Fruit fly (Drosophila melanogaster): ENCODE measurements around the gene Twdlalpha.

Gene Twdlalpha

DNA sequence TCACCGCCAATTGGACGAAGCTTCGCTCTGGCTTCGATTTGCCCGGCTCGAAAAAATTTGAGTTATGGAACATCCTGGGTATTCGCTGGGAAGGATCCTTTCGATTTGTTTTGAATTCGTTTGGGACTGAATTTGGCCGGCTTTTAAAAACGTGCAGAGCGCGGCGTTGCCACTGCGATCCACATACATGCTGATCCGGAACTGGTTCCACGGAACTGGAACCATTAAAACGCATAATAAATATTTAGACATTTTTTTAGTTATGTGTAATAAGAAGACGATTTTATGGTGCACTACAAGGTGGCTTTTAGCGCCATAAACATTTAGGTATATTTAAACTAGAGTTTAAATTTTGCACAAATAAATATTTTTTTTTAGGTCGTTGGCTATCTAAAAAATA lies 48.4 kb downstream of the Twdlalpha start, which contains the start of gene Rrp45:
Gene Rrp45 (minus strand): TSS at position 209 of the 400 bp plus-strand sequence.
- peak; percentile 29 for TF ChIP-seq woc (GFP tag; optimal IDR thresholded peaks at IDR 0.05)
- TF ChIP-seq Jra (GFP tag; optimal IDR thresholded peaks at IDR 0.05) = no peak
- TF ChIP-seq Myc (optimal IDR thresholded peaks at IDR 0.05) = peak; percentile 26

DNA sequence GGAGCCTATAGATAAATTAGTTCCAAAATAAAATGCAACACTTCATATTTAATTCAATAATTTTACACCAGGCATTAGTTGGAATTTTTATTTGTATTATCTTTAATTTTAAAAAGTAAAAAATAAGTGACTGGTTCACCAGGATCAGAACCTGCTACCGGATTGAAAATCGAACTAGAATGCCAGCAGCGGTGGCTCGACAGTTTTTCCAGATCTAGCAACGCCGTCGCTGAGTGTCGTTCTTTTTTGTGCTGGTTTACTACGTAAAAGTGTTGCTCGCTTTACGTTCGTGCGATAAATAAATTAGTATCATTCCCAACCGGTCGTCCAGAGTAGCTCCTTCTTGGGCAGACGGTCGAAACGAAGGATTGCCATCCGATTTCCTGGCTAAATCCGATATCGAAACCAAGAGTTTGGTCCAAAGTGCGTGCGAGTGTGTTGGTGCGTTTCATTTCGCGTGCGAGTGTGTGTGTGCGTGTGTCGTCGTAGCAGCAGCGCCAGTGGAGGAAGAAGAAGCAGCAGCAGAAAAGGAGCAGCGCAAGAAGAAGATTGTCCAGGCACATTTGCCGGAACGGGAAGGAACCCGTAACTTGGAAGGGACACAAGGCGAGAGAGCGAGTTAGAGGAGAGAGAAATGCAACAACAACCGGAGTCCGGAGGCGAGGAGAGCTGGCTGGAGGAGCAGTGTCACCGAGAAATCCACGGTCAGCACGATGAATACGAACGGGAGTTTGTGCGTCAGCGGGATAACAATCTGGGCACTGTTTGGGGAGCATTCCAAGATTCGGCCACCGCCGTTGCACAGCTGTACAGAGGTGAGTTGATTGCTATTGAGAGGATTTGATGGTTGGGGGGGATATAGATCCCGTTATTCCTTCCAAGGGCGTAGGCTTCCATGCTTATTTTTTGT lies 49.5 kb downstream of the Twdlalpha start, which contains the start of gene CG4768:
Gene CG4768 (plus strand): TSS at position 200 of the 910 bp plus-strand sequence.
- no peak for TF ChIP-seq jim (GFP tag; optimal IDR thresholded peaks at IDR 0.05)
- TF ChIP-seq Sp1 (GFP tag; optimal IDR thresholded peaks at IDR 0.05) = peak; percentile 13
- no peak for TF ChIP-seq Rel (GFP tag; optimal IDR thresholded peaks at IDR 0.05)
- TF ChIP-seq Rel (tag; optimal IDR thresholded peaks at IDR 0.05) = peak; percentile 9
- TF ChIP-seq woc (GFP tag; optimal IDR thresholded peaks at IDR 0.05) = peak; percentile 34

DNA sequence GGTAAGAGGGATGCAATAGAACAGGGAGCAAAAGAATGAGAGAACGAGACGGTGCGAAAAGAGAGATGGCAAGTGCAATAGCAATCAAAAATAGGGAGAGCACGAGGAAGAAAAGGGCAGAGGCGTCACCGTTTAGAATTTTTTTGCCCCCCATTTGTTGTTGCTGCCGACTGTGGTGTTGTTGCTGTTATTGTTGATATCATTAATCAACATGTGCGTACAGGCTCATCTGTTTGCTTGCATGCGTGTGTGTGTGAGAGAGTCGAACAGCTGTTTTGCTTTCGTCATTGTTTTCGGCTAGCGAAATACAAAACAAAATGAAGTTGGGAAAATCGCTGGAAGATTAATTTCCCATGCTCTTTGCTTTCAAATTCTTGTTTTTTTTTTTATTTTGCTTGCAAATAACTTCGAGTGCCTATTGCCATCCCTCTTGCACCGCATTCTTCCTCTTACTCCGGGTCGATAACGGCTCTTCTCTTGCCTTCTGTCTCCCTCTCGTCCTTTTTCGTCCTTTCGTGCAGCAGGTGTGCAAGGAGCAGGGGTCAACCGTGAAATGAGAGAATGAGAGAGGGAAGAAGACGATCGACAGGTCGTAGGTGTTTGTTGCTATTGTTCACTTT lies 50.6 kb downstream of the Twdlalpha start:
- no peak for TF ChIP-seq HLH106 (tag; optimal IDR thresholded peaks at IDR 0.05)
- TF ChIP-seq CG9705 (GFP tag; optimal IDR thresholded peaks at IDR 0.05) = no peak
- peak; percentile 55 for TF ChIP-seq psq (GFP tag; optimal IDR thresholded peaks at IDR 0.05)

Data from whole organism, wandering third instar larva.